Fruit fly (Drosophila melanogaster) whole organism, embryonic: ENCODE results near the gene CG31041.
A peak's percentile ranks its signal among the peaks of the same experiment; 100 is the strongest.

Experiments used
- Awh ChIP-seq: fragments of 200-800 bp; sonication (Bioruptor generic); IDR thresholded peaks from 2 replicates; pipeline ENCODE4, ENCODE4 v1.3.6; 2022; ENCODE audit warnings: missing biosample characterization, missing genetic modification characterization
- CG10431 ChIP-seq: fragments of 200-800 bp; sonication (Bioruptor generic); optimal IDR thresholded peaks from 3 replicates; lab custom pipeline; 2018; ENCODE audit warnings: missing biosample characterization, mild to moderate bottlenecking, missing genetic modification characterization
- CG12659 ChIP-seq: fragments of 200-800 bp; sonication (Bioruptor generic); optimal IDR thresholded peaks from 3 replicates; lab custom pipeline; 2017; ENCODE audit warnings: mild to moderate bottlenecking, missing biosample characterization, missing genetic modification reagents, missing genetic modification characterization
- CG13424 ChIP-seq: fragments of 200-800 bp; sonication (Bioruptor generic); optimal IDR thresholded peaks from 2 replicates; lab custom pipeline; 2019; ENCODE audit warnings: missing biosample characterization, mild to moderate bottlenecking, missing genetic modification characterization, moderate library complexity
- CG13775 ChIP-seq: fragments of 200-800 bp; sonication (Bioruptor generic); optimal IDR thresholded peaks from 3 replicates; lab custom pipeline; 2017; ENCODE audit warnings: missing biosample characterization, mild to moderate bottlenecking, missing genetic modification characterization
- CG15073 ChIP-seq: fragments of 200-800 bp; sonication (Bioruptor generic); optimal IDR thresholded peaks from 2 replicates; lab custom pipeline; 2016; ENCODE audit warnings: missing biosample characterization, missing genetic modification characterization
- CG17568 ChIP-seq: fragments of 200-800 bp; sonication (Bioruptor generic); optimal IDR thresholded peaks from 2 replicates; lab custom pipeline; 2018; ENCODE audit warnings: missing biosample characterization, mild to moderate bottlenecking, missing genetic modification characterization, moderate library complexity
- CG2889 ChIP-seq: fragments of 200-800 bp; sonication (Bioruptor generic); IDR thresholded peaks from 3 replicates; pipeline ENCODE4 v1.3.6; 2022; ENCODE audit warnings: missing biosample characterization, missing genetic modification characterization
- CG30431 ChIP-seq: fragments of 200-800 bp; sonication (Bioruptor generic); optimal IDR thresholded peaks from 2 replicates; lab custom pipeline; 2017; ENCODE audit warnings: missing biosample characterization, missing genetic modification characterization
- CG3847 ChIP-seq: fragments of 200-800 bp; sonication (Bioruptor generic); IDR thresholded peaks from 2 replicates; pipeline ENCODE4 v1.3.6; 2022; ENCODE audit warnings: missing biosample characterization, missing genetic modification characterization
- CG4328 ChIP-seq: fragments of 200-800 bp; sonication (Bioruptor generic); optimal IDR thresholded peaks from 3 replicates; lab custom pipeline; 2017; ENCODE audit warnings: missing biosample characterization, missing genetic modification reagents, missing genetic modification characterization
- CG4424 ChIP-seq: fragments of 200-800 bp; sonication (Bioruptor generic); optimal IDR thresholded peaks from 3 replicates; lab custom pipeline; 2016; ENCODE audit warnings: missing biosample characterization, missing genetic modification characterization
- CG6683 ChIP-seq: fragments of 200-800 bp; sonication (Bioruptor generic); optimal IDR thresholded peaks from 2 replicates; lab custom pipeline; 2017; ENCODE audit warnings: missing biosample characterization, mild to moderate bottlenecking, missing genetic modification characterization, missing genetic modification reagents
- CTCF ChIP-seq: fragments of 200-800 bp; sonication (Bioruptor generic); optimal IDR thresholded peaks from 2 replicates; lab custom pipeline; 2017; ENCODE audit warnings: missing biosample characterization, mild to moderate bottlenecking, missing genetic modification characterization, moderate library complexity
- Camta ChIP-seq: fragments of 200-800 bp; sonication (Bioruptor generic); optimal IDR thresholded peaks from 2 replicates; lab custom pipeline; 2016; ENCODE audit warnings: missing biosample characterization, missing genetic modification characterization
- CoRest ChIP-seq: fragments of 200-800 bp; sonication (Bioruptor generic); optimal IDR thresholded peaks from 3 replicates; lab custom pipeline; 2018; ENCODE audit warnings: missing biosample characterization, mild to moderate bottlenecking, missing genetic modification characterization, moderate library complexity
- D ChIP-seq, 2 experiments: fragments of 200-800 bp in 1 of 2; fragments of >200 bp in 1 of 2; sonication (Bioruptor generic) in 1 of 2; optimal IDR thresholded peaks; 2 replicates in 1 of 2; 3 replicates in 1 of 2; lab custom pipeline; 2017; ENCODE audit warnings: mild to moderate bottlenecking in 1 of 2, missing biosample characterization in 1 of 2, missing genetic modification characterization in 1 of 2, missing genetic modification reagents in 1 of 2
- Hmr ChIP-seq: fragments of 200-800 bp; sonication (Bioruptor generic); optimal IDR thresholded peaks from 3 replicates; lab custom pipeline; 2017; ENCODE audit warnings: mild to moderate bottlenecking, missing biosample characterization, missing genetic modification reagents, missing genetic modification characterization
- Med ChIP-seq: fragments of 200-800 bp; sonication (Bioruptor generic); peaks from one replicate; lab custom pipeline; 2016; ENCODE audit warnings: missing biosample characterization, missing genetic modification characterization, mild to moderate bottlenecking, inconsistent platforms, moderate library complexity
- NK7.1 ChIP-seq: fragments of 200-800 bp; sonication (Bioruptor generic); optimal IDR thresholded peaks from 3 replicates; lab custom pipeline; 2016; ENCODE audit warnings: missing biosample characterization, missing genetic modification characterization
- Oaz ChIP-seq: fragments of 200-800 bp; sonication (Bioruptor generic); IDR thresholded peaks from 2 replicates; pipeline ENCODE4 v1.3.6; 2022; ENCODE audit warnings: missing biosample characterization, missing genetic modification characterization
- Rfx ChIP-seq: fragments of 200-800 bp; sonication (Bioruptor generic); IDR thresholded peaks from 2 replicates; pipeline ENCODE4 v1.3.6; 2022; ENCODE audit warnings: missing biosample characterization, missing genetic modification characterization
- Spps ChIP-seq: fragments of 200-800 bp; sonication (Bioruptor generic); optimal IDR thresholded peaks from 2 replicates; lab custom pipeline; 2018; ENCODE audit warnings: missing biosample characterization, mild to moderate bottlenecking, missing genetic modification characterization
- Stat92E ChIP-seq, 3 experiments: fragments of >200 bp in 2 of 3; fragments of 200-800 bp in 1 of 3; sonication (Bioruptor generic) in 1 of 3; optimal IDR thresholded peaks; 2 replicates each; lab custom pipeline; 2017 to 2019; ENCODE audit warnings: missing biosample characterization in 3 of 3, missing genetic modification characterization in 3 of 3, mild to moderate bottlenecking in 1 of 3, moderate library complexity in 1 of 3
- abd-A ChIP-seq: fragments of 200-800 bp; sonication (Bioruptor generic); optimal IDR thresholded peaks from 3 replicates; lab custom pipeline; 2019; ENCODE audit warnings: missing biosample characterization, mild to moderate bottlenecking, missing genetic modification characterization, moderate library complexity
- ap ChIP-seq: fragments of 200-800 bp; sonication (Bioruptor generic); IDR thresholded peaks from 2 replicates; pipeline ENCODE4 v1.3.6; 2022; ENCODE audit warnings: missing biosample characterization, missing genetic modification characterization
- ase ChIP-seq: fragments of 200-800 bp; sonication (Bioruptor generic); IDR thresholded peaks from 3 replicates; pipeline ENCODE4 v1.3.6; 2022; ENCODE audit warnings: missing biosample characterization, missing genetic modification characterization
- ato ChIP-seq: fragments of 200-800 bp; sonication (Bioruptor generic); IDR thresholded peaks from 2 replicates; pipeline ENCODE4 v1.3.6; 2022; ENCODE audit warnings: missing biosample characterization, missing genetic modification characterization; ENCODE audit not compliant: partially characterized antibody
- bbx ChIP-seq: fragments of 200-800 bp; sonication (Bioruptor generic); IDR thresholded peaks from 2 replicates; pipeline ENCODE4 v1.3.6; 2022; ENCODE audit warnings: missing biosample characterization, missing genetic modification characterization; ENCODE audit not compliant: partially characterized antibody
- crc ChIP-seq: fragments of 200-800 bp; sonication (Bioruptor generic); optimal IDR thresholded peaks from 2 replicates; lab custom pipeline; 2016; ENCODE audit warnings: missing biosample characterization, missing genetic modification characterization
- crol ChIP-seq: fragments of 200-800 bp; sonication (Bioruptor generic); IDR thresholded peaks from 2 replicates; pipeline ENCODE4 v1.3.6; 2022; ENCODE audit warnings: missing biosample characterization, missing genetic modification characterization
- gce ChIP-seq: fragments of 200-800 bp; sonication (Bioruptor generic); IDR thresholded peaks from 3 replicates; pipeline ENCODE4 v1.3.6; 2022; ENCODE audit warnings: missing biosample characterization, missing genetic modification characterization
- gfzf ChIP-seq: fragments of 200-800 bp; sonication (Bioruptor generic); optimal IDR thresholded peaks from 2 replicates; lab custom pipeline; 2016; ENCODE audit warnings: missing biosample characterization, mild to moderate bottlenecking, missing genetic modification characterization, moderate library complexity
- gsb ChIP-seq: fragments of 200-800 bp; sonication (Bioruptor generic); IDR thresholded peaks from 2 replicates; pipeline ENCODE4 v1.3.6; 2022; ENCODE audit warnings: missing biosample characterization, missing genetic modification characterization
- gsb-n ChIP-seq: fragments of 200-800 bp; sonication (Bioruptor generic); optimal IDR thresholded peaks from 3 replicates; lab custom pipeline; 2018; ENCODE audit warnings: missing biosample characterization, mild to moderate bottlenecking, missing genetic modification characterization
- gt ChIP-seq: fragments of 200-800 bp; sonication (Bioruptor generic); IDR thresholded peaks from 2 replicates; pipeline ENCODE4 v1.3.6; 2022; ENCODE audit warnings: missing biosample characterization, missing genetic modification characterization
- her ChIP-seq: fragments of 200-800 bp; sonication (Bioruptor generic); optimal IDR thresholded peaks from 2 replicates; lab custom pipeline; 2016; ENCODE audit warnings: missing biosample characterization, missing genetic modification characterization
- kni ChIP-seq: fragments of 200-800 bp; sonication (Bioruptor generic); optimal IDR thresholded peaks from 3 replicates; lab custom pipeline; 2017; ENCODE audit warnings: mild to moderate bottlenecking, missing biosample characterization, missing genetic modification reagents, missing genetic modification characterization
- nau ChIP-seq: fragments of 200-800 bp; sonication (Bioruptor generic); optimal IDR thresholded peaks from 3 replicates; lab custom pipeline; 2017; ENCODE audit warnings: missing biosample characterization, mild to moderate bottlenecking, missing genetic modification characterization, missing genetic modification reagents
- pan ChIP-seq, 4 experiments: fragments of >200 bp in 3 of 4; fragments of 200-800 bp in 1 of 4; sonication (Bioruptor generic) in 1 of 4; optimal IDR thresholded peaks in 3 of 4; IDR thresholded peaks in 1 of 4; 2 replicates each; pipeline versions ENCODE4 v1.3.6 to Lab custom; 2017 to 2022; ENCODE audit warnings: missing biosample characterization in 2 of 4, missing genetic modification characterization in 2 of 4, mixed read lengths in 1 of 4
- prd ChIP-seq, 3 experiments: fragments of >200 bp in 2 of 3; fragments of 200-800 bp in 1 of 3; sonication (Bioruptor generic) in 1 of 3; optimal IDR thresholded peaks in 2 of 3; IDR thresholded peaks in 1 of 3; 2 replicates in 2 of 3; 3 replicates in 1 of 3; pipeline versions ENCODE4 v1.3.6 to Lab custom; 2017 to 2022; ENCODE audit warnings: missing biosample characterization in 1 of 3, missing genetic modification characterization in 1 of 3
- repo ChIP-seq: fragments of 200-800 bp; sonication (Bioruptor generic); optimal IDR thresholded peaks from 2 replicates; lab custom pipeline; 2016; ENCODE audit warnings: missing biosample characterization, missing genetic modification characterization
- sens ChIP-seq: fragments of 200-800 bp; sonication (Bioruptor generic); peaks from one replicate; lab custom pipeline; 2016; ENCODE audit warnings: missing biosample characterization, missing genetic modification characterization
- tio ChIP-seq: fragments of 200-800 bp; sonication (Bioruptor generic); optimal IDR thresholded peaks from 2 replicates; lab custom pipeline; 2017; ENCODE audit warnings: missing biosample characterization, missing genetic modification characterization, inconsistent platforms
- twi ChIP-seq: fragments of 200-800 bp; optimal IDR thresholded peaks from 2 replicates; lab custom pipeline; 2019; ENCODE audit warnings: missing biosample characterization, mild to moderate bottlenecking, missing genetic modification characterization, moderate library complexity
- vvl ChIP-seq: fragments of 200-800 bp; sonication (Bioruptor generic); IDR thresholded peaks from 2 replicates; pipeline ENCODE4 v1.3.6; 2022; ENCODE audit warnings: missing biosample characterization, missing genetic modification characterization

Gene CG31041

dm6 chr3R:29562579-29562978, 28.1 kb downstream of the CG31041 start:
- TF ChIP-seq vvl (GFP tag; lab: Robert Waterston, UW) (peak; percentile 30; the same call in 1 of the 2 replicates), CG10431 (GFP tag; lab: Kevin White, UChicago) (no peak), Awh (GFP tag; lab: Robert Waterston, UW) (peak; percentile 96), abd-A (tag; lab: Kevin White, UChicago) (peak; percentile 76), CG4424 (GFP tag; lab: Kevin White, UChicago) (no peak), gsb-n (tag; lab: Kevin White, UChicago) (peak; percentile 64)

dm6 chr3R:29560418-29560817, 30.3 kb downstream of the CG31041 start:
- TF ChIP-seq ase (GFP tag; lab: Robert Waterston, UW) (0 out of 3 replicates have a peak, but pooled peaks have one; percentile 34), CG12659 (GFP tag; lab: Kevin White, UChicago) (no peak), CG30431 (GFP tag; lab: Kevin White, UChicago) (no peak), CG17568 (GFP tag; lab: Kevin White, UChicago) (no peak), CG13424 (tag; lab: Kevin White, UChicago) (no peak), Med (GFP tag; lab: Kevin White, UChicago) (peak; percentile 36), crol (GFP tag; lab: Robert Waterston, UW) (peak; percentile 66), kni (GFP tag; lab: Kevin White, UChicago) (no peak), ato (GFP tag; lab: Robert Waterston, UW) (no peak), sens (GFP tag; lab: Kevin White, UChicago) (peak; percentile 25), CTCF (GFP tag; lab: Kevin White, UChicago) (peak; percentile 77)

dm6 chr3R:29559444-29559976, 31.2 kb downstream of the CG31041 start:
- TF ChIP-seq tio (GFP tag; lab: Kevin White, UChicago) (no peak), CG6683 (GFP tag; lab: Kevin White, UChicago) (no peak), nau (GFP tag; lab: Kevin White, UChicago) (no peak), bbx (no peak), pan (optimal IDR thresholded peaks at IDR 0.05; lab: Kevin White, UChicago) (no peak), pan (GFP tag; optimal IDR thresholded peaks at IDR 0.05 in 1 of 2, IDR thresholded peaks at IDR 0.05 in 1 of 2) (no peak), ap (GFP tag; lab: Robert Waterston, UW) (no peak), crc (GFP tag; lab: Kevin White, UChicago) (no peak), her (no peak), NK7.1 (GFP tag; lab: Kevin White, UChicago) (no peak), Rfx (GFP tag; lab: Robert Waterston, UW) (no peak), gce (no peak), CG3847 (GFP tag; lab: Robert Waterston, UW) (no peak), CG4328 (GFP tag; lab: Kevin White, UChicago) (no peak), CG15073 (GFP tag; lab: Kevin White, UChicago) (no peak), twi (peak; percentile 16), Hmr (no peak), CoRest (tag; lab: Kevin White, UChicago) (no peak), gfzf (GFP tag; lab: Kevin White, UChicago) (no peak), prd (optimal IDR thresholded peaks at IDR 0.05; lab: Kevin White, UChicago) (no peak), prd (GFP tag; IDR thresholded peaks at IDR 0.05; lab: Robert Waterston, UW) (peak; percentile 44; the same call in 1 of the 3 replicates), D (optimal IDR thresholded peaks at IDR 0.05; lab: Kevin White, UChicago) (peak; percentile 48), D (GFP tag; optimal IDR thresholded peaks at IDR 0.05; lab: Kevin White, UChicago) (no peak), CTCF (GFP tag; lab: Kevin White, UChicago) (no peak), Camta (GFP tag; lab: Kevin White, UChicago) (no peak), repo (GFP tag; lab: Kevin White, UChicago) (no peak), CG2889 (no peak), Spps (tag; lab: Kevin White, UChicago) (no peak), gsb (no peak), sens (GFP tag; lab: Kevin White, UChicago) (no peak), CG13775 (GFP tag; lab: Kevin White, UChicago) (no peak), Stat92E (GFP tag; optimal IDR thresholded peaks at IDR 0.05; lab: Kevin White, UChicago) (no peak), gt (GFP tag; lab: Robert Waterston, UW) (no peak), Oaz (GFP tag; lab: Robert Waterston, UW) (no peak)
